Worm (Caenorhabditis elegans) whole organism, midembryonic: ENCODE data around the gene F47B8.13.
"Not testable (repeated sequence)": the region's sequence is repeated elsewhere in the genome, so short reads cannot be mapped to it uniquely, and the experiment has no call there.

Experiments
- T22C8.4 ChIP-seq: fragments of 200-800 bp; sonication (Bioruptor generic); IDR thresholded peaks from 2 replicates; pipeline ENCODE4 v1.3.6; 2022; ENCODE audit warnings: missing genetic modification characterization, missing compliant biosample characterization
- cog-1 ChIP-seq: sonication (generic microtip); optimal IDR thresholded peaks from 2 replicates; lab custom pipeline; 2016; ENCODE audit warnings: missing genetic modification characterization, missing compliant biosample characterization
- klf-2 ChIP-seq: fragments of 200-800 bp; sonication (Bioruptor generic); conservative IDR thresholded peaks from 2 replicates; pipeline ENCODE4 v1.3.6; 2022; ENCODE audit warnings: missing genetic modification reagents, missing genetic modification characterization, missing compliant biosample characterization
- ztf-23 ChIP-seq: fragments of 200-800 bp; sonication (Bioruptor generic); IDR thresholded peaks from 2 replicates; pipeline ENCODE4 v1.3.6; 2022; ENCODE audit warnings: missing genetic modification reagents, missing genetic modification characterization, missing compliant biosample characterization

DNA sequence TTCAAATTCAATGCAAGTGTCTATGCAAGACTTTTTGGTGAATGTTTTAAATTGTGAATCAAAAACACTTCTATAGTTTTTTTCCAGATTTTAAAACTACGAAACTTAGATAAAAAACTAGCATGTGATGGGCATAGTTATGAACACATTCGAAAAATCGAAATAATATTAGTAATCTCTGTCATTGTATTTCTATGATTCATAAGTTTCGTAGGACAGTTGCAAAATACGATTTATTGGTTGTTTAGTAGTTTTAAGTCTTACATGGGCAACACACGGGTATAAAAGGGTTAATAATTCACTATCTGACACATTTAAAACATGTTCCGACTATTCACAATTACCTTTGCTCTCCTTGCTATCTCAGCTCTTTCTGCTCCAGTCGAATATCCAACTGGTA lies 11.4 kb downstream of the F47B8.13 start, which contains the start of gene spig-5:
- TF ChIP-seq T22C8.4; cog-1 (tag; lab: Kevin White, UChicago); klf-2 (GFP tag; lab: Robert Waterston, UW); ztf-23 (GFP tag; lab: Robert Waterston, UW): not testable (repeated sequence)
